Fruit fly (Drosophila melanogaster) whole organism, pupa: ENCODE results near the gene CG34330.

Experiments
- CG10348 ChIP-seq: fragments of 200-800 bp; sonication (Bioruptor generic); IDR thresholded peaks from 2 replicates; pipeline ENCODE4 v1.3.6; 2022; ENCODE audit warnings: missing biosample characterization, missing genetic modification characterization
- CG12605 ChIP-seq: fragments of 200-800 bp; sonication (Bioruptor generic); IDR thresholded peaks from 2 replicates; pipeline ENCODE4 v1.3.6; 2022; ENCODE audit warnings: missing biosample characterization, missing genetic modification characterization
- CG13204 ChIP-seq: fragments of 200-800 bp; sonication (Bioruptor generic); optimal IDR thresholded peaks from 2 replicates; lab custom pipeline; 2018; ENCODE audit warnings: missing biosample characterization, mild to moderate bottlenecking, missing genetic modification characterization, moderate library complexity
- CG14655 ChIP-seq: fragments of 200-800 bp; sonication (Bioruptor generic); optimal IDR thresholded peaks from 3 replicates; lab custom pipeline; 2017; ENCODE audit warnings: mild to moderate bottlenecking, missing biosample characterization, missing genetic modification reagents, missing genetic modification characterization
- CG15710 ChIP-seq: fragments of 200-800 bp; sonication (Bioruptor generic); optimal IDR thresholded peaks from 2 replicates; lab custom pipeline; 2018; ENCODE audit warnings: missing biosample characterization, mild to moderate bottlenecking, missing genetic modification characterization, moderate library complexity
- CG17806 ChIP-seq: fragments of 200-800 bp; sonication (Bioruptor generic); optimal IDR thresholded peaks from 2 replicates; lab custom pipeline; 2018; ENCODE audit warnings: missing biosample characterization, mild to moderate bottlenecking, missing genetic modification characterization, moderate library complexity
- CG32121 ChIP-seq: fragments of 200-800 bp; sonication (Bioruptor generic); IDR thresholded peaks from 2 replicates; pipeline ENCODE4 v1.3.6; 2022; ENCODE audit warnings: missing biosample characterization, missing genetic modification characterization
- CG4496 ChIP-seq: fragments of 200-800 bp; sonication (Bioruptor generic); IDR thresholded peaks from 3 replicates; pipeline ENCODE4 v1.3.6; 2022; ENCODE audit warnings: missing biosample characterization, missing genetic modification characterization
- CG8159 ChIP-seq: fragments of 200-800 bp; sonication (Bioruptor generic); optimal IDR thresholded peaks from 3 replicates; lab custom pipeline; 2018; ENCODE audit warnings: missing biosample characterization, mild to moderate bottlenecking, missing genetic modification characterization, moderate library complexity
- CG8301 ChIP-seq: fragments of 200-800 bp; sonication (Bioruptor generic); optimal IDR thresholded peaks from 2 replicates; lab custom pipeline; 2018; ENCODE audit warnings: missing biosample characterization, mild to moderate bottlenecking, missing genetic modification characterization
- CG9948 ChIP-seq: fragments of 200-800 bp; sonication (Bioruptor generic); optimal IDR thresholded peaks from 2 replicates; lab custom pipeline; 2018; ENCODE audit warnings: missing biosample characterization, mild to moderate bottlenecking, missing genetic modification characterization, moderate library complexity
- D1 ChIP-seq: fragments of 200-800 bp; sonication (Bioruptor generic); optimal IDR thresholded peaks from 2 replicates; lab custom pipeline; 2018; ENCODE audit warnings: missing biosample characterization, mild to moderate bottlenecking, missing genetic modification characterization, moderate library complexity
- EcR ChIP-seq: fragments of 200-800 bp; sonication (Bioruptor generic); optimal IDR thresholded peaks from 3 replicates; lab custom pipeline; 2019; ENCODE audit warnings: missing biosample characterization, missing genetic modification characterization, mild to moderate bottlenecking, moderate library complexity, missing genetic modification reagents
- Ets98B ChIP-seq: fragments of 200-800 bp; sonication (Bioruptor generic); IDR thresholded peaks from 2 replicates; pipeline ENCODE4 v1.3.6; 2022; ENCODE audit warnings: missing biosample characterization, missing genetic modification characterization
- Pif1A ChIP-seq: fragments of 200-800 bp; sonication (Bioruptor generic); optimal IDR thresholded peaks from 3 replicates; lab custom pipeline; 2016; ENCODE audit warnings: missing biosample characterization, missing genetic modification characterization
- Pif1B ChIP-seq: fragments of 200-800 bp; sonication (Bioruptor generic); optimal IDR thresholded peaks from 3 replicates; lab custom pipeline; 2016; ENCODE audit warnings: missing biosample characterization, missing genetic modification characterization
- Snoo ChIP-seq: fragments of 200-800 bp; sonication (Bioruptor generic); optimal IDR thresholded peaks from 3 replicates; lab custom pipeline; 2017; ENCODE audit warnings: missing biosample characterization, mild to moderate bottlenecking, missing genetic modification characterization, inconsistent platforms
- fd96Ca ChIP-seq: fragments of 200-800 bp; sonication (Bioruptor generic); IDR thresholded peaks from 3 replicates; pipeline ENCODE4 v1.3.6; 2022; ENCODE audit warnings: missing biosample characterization, missing genetic modification characterization
- gl ChIP-seq: fragments of 200-800 bp; sonication (Bioruptor generic); optimal IDR thresholded peaks from 2 replicates; lab custom pipeline; 2018; ENCODE audit warnings: missing biosample characterization, mild to moderate bottlenecking, missing genetic modification characterization
- rn ChIP-seq: fragments of 200-800 bp; sonication (Bioruptor generic); IDR thresholded peaks from 2 replicates; pipeline ENCODE4 v1.3.6; 2022; ENCODE audit warnings: missing biosample characterization, missing genetic modification characterization

The CG34330 gene

DNA sequence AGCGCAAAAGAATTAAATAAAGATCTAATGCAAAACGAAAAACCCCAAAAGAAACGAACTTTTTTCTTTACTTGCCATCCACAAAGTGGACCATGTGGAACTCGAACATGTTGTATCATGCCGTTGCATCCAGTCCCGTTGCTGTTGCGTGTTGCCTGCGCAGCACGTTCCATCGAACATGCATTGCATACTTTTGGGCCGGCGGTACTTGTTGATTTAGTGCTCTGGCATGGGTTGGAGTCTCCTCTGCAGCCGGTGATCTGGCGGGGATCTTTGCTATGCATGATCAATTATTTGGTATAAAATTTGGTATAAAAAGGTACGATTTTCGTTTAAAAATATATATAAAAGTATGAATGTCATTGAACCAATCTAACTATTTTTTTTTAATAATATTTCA lies 40.2 kb downstream of the CG34330 start:
- no peak for TF ChIP-seq Pif1B (GFP tag; lab: Kevin White, UChicago)
- no peak for TF ChIP-seq fd96Ca (GFP tag; lab: Robert Waterston, UW)
- TF ChIP-seq Snoo (tag; lab: Kevin White, UChicago), result no peak
- TF ChIP-seq gl (tag; lab: Kevin White, UChicago), result no peak
- TF ChIP-seq CG8159 (tag; lab: Kevin White, UChicago), result no peak
- no peak for TF ChIP-seq CG12605
- TF ChIP-seq EcR (GFP tag; lab: Kevin White, UChicago), result no peak
- no peak for TF ChIP-seq CG32121 (GFP tag; lab: Robert Waterston, UW)
- no peak for TF ChIP-seq CG10348 (GFP tag; lab: Robert Waterston, UW)

DNA sequence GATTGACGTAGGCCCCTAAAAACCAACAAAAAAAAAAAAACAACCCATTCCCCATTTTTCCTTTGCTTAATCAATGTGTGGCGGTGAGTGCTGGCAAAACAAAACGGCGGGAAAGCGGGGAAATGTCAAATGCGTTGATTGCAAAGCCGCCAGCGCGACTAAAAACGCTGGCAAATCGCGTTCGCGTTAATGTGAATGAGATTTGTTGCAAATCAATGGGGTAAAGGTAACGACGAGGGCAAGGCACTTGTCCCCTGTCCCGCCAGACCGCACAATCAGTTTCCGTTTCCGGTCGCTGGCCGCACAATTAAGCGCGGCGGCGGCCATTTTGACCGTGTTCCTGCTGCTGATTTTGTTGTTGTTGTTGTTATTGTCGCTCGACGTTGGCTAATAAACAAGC lies 48.7 kb downstream of the CG34330 start:
- TF ChIP-seq CG13204 (GFP tag; lab: Kevin White, UChicago) (no peak), CG9948 (tag; lab: Kevin White, UChicago) (no peak), CG32121 (GFP tag; lab: Robert Waterston, UW) (no peak), EcR (GFP tag; lab: Kevin White, UChicago) (no peak), CG12605 (no peak), CG14655 (GFP tag; lab: Kevin White, UChicago) (no peak), CG15710 (tag; lab: Kevin White, UChicago) (no peak), CG17806 (no peak), Ets98B (GFP tag; lab: Robert Waterston, UW) (no peak), CG10348 (GFP tag; lab: Robert Waterston, UW) (no peak), fd96Ca (GFP tag; lab: Robert Waterston, UW) (no peak), rn (GFP tag; lab: Robert Waterston, UW) (no peak), CG8159 (tag; lab: Kevin White, UChicago) (no peak), CG8301 (tag; lab: Kevin White, UChicago) (no peak), D1 (tag; lab: Kevin White, UChicago) (no peak), CG4496 (GFP tag; lab: Robert Waterston, UW) (no peak), Snoo (tag; lab: Kevin White, UChicago) (no peak), gl (tag; lab: Kevin White, UChicago) (no peak), Pif1B (GFP tag; lab: Kevin White, UChicago) (no peak), Pif1A (GFP tag; lab: Kevin White, UChicago) (no peak)
